Fruit fly (Drosophila melanogaster) whole organism, pupa: ENCODE measurements around the gene Nsf2.

Source experiments
- CG10348 ChIP-seq: fragments of 200-800 bp; sonication (Bioruptor generic); IDR thresholded peaks from 2 replicates; pipeline ENCODE4 v1.3.6; 2022; ENCODE audit warnings: missing biosample characterization, missing genetic modification characterization
- CG12605 ChIP-seq: fragments of 200-800 bp; sonication (Bioruptor generic); IDR thresholded peaks from 2 replicates; pipeline ENCODE4 v1.3.6; 2022; ENCODE audit warnings: missing biosample characterization, missing genetic modification characterization
- CG13204 ChIP-seq: fragments of 200-800 bp; sonication (Bioruptor generic); optimal IDR thresholded peaks from 2 replicates; lab custom pipeline; 2018; ENCODE audit warnings: missing biosample characterization, mild to moderate bottlenecking, missing genetic modification characterization, moderate library complexity
- CG14655 ChIP-seq: fragments of 200-800 bp; sonication (Bioruptor generic); optimal IDR thresholded peaks from 3 replicates; lab custom pipeline; 2017; ENCODE audit warnings: mild to moderate bottlenecking, missing biosample characterization, missing genetic modification reagents, missing genetic modification characterization
- CG15710 ChIP-seq: fragments of 200-800 bp; sonication (Bioruptor generic); optimal IDR thresholded peaks from 2 replicates; lab custom pipeline; 2018; ENCODE audit warnings: missing biosample characterization, mild to moderate bottlenecking, missing genetic modification characterization, moderate library complexity
- CG17806 ChIP-seq: fragments of 200-800 bp; sonication (Bioruptor generic); optimal IDR thresholded peaks from 2 replicates; lab custom pipeline; 2018; ENCODE audit warnings: missing biosample characterization, mild to moderate bottlenecking, missing genetic modification characterization, moderate library complexity
- CG32121 ChIP-seq: fragments of 200-800 bp; sonication (Bioruptor generic); IDR thresholded peaks from 2 replicates; pipeline ENCODE4 v1.3.6; 2022; ENCODE audit warnings: missing biosample characterization, missing genetic modification characterization
- CG34367 ChIP-seq: fragments of 200-800 bp; sonication (Bioruptor generic); optimal IDR thresholded peaks from 2 replicates; lab custom pipeline; 2018; ENCODE audit warnings: missing biosample characterization, mild to moderate bottlenecking, missing genetic modification characterization
- CG4496 ChIP-seq: fragments of 200-800 bp; sonication (Bioruptor generic); IDR thresholded peaks from 3 replicates; pipeline ENCODE4 v1.3.6; 2022; ENCODE audit warnings: missing biosample characterization, missing genetic modification characterization
- CG8159 ChIP-seq: fragments of 200-800 bp; sonication (Bioruptor generic); optimal IDR thresholded peaks from 3 replicates; lab custom pipeline; 2018; ENCODE audit warnings: missing biosample characterization, mild to moderate bottlenecking, missing genetic modification characterization, moderate library complexity
- CG8301 ChIP-seq: fragments of 200-800 bp; sonication (Bioruptor generic); optimal IDR thresholded peaks from 2 replicates; lab custom pipeline; 2018; ENCODE audit warnings: missing biosample characterization, mild to moderate bottlenecking, missing genetic modification characterization
- CG9948 ChIP-seq: fragments of 200-800 bp; sonication (Bioruptor generic); optimal IDR thresholded peaks from 2 replicates; lab custom pipeline; 2018; ENCODE audit warnings: missing biosample characterization, mild to moderate bottlenecking, missing genetic modification characterization, moderate library complexity
- D1 ChIP-seq: fragments of 200-800 bp; sonication (Bioruptor generic); optimal IDR thresholded peaks from 2 replicates; lab custom pipeline; 2018; ENCODE audit warnings: missing biosample characterization, mild to moderate bottlenecking, missing genetic modification characterization, moderate library complexity
- EcR ChIP-seq: fragments of 200-800 bp; sonication (Bioruptor generic); optimal IDR thresholded peaks from 3 replicates; lab custom pipeline; 2019; ENCODE audit warnings: missing biosample characterization, missing genetic modification characterization, mild to moderate bottlenecking, moderate library complexity, missing genetic modification reagents
- Ets98B ChIP-seq: fragments of 200-800 bp; sonication (Bioruptor generic); IDR thresholded peaks from 2 replicates; pipeline ENCODE4 v1.3.6; 2022; ENCODE audit warnings: missing biosample characterization, missing genetic modification characterization
- Pif1A ChIP-seq: fragments of 200-800 bp; sonication (Bioruptor generic); optimal IDR thresholded peaks from 3 replicates; lab custom pipeline; 2016; ENCODE audit warnings: missing biosample characterization, missing genetic modification characterization
- Pif1B ChIP-seq: fragments of 200-800 bp; sonication (Bioruptor generic); optimal IDR thresholded peaks from 3 replicates; lab custom pipeline; 2016; ENCODE audit warnings: missing biosample characterization, missing genetic modification characterization
- Snoo ChIP-seq: fragments of 200-800 bp; sonication (Bioruptor generic); optimal IDR thresholded peaks from 3 replicates; lab custom pipeline; 2017; ENCODE audit warnings: missing biosample characterization, mild to moderate bottlenecking, missing genetic modification characterization, inconsistent platforms
- fd96Ca ChIP-seq: fragments of 200-800 bp; sonication (Bioruptor generic); IDR thresholded peaks from 3 replicates; pipeline ENCODE4 v1.3.6; 2022; ENCODE audit warnings: missing biosample characterization, missing genetic modification characterization
- gl ChIP-seq: fragments of 200-800 bp; sonication (Bioruptor generic); optimal IDR thresholded peaks from 2 replicates; lab custom pipeline; 2018; ENCODE audit warnings: missing biosample characterization, mild to moderate bottlenecking, missing genetic modification characterization
- rn ChIP-seq: fragments of 200-800 bp; sonication (Bioruptor generic); IDR thresholded peaks from 2 replicates; pipeline ENCODE4 v1.3.6; 2022; ENCODE audit warnings: missing biosample characterization, missing genetic modification characterization

Nsf2 gene

DNA sequence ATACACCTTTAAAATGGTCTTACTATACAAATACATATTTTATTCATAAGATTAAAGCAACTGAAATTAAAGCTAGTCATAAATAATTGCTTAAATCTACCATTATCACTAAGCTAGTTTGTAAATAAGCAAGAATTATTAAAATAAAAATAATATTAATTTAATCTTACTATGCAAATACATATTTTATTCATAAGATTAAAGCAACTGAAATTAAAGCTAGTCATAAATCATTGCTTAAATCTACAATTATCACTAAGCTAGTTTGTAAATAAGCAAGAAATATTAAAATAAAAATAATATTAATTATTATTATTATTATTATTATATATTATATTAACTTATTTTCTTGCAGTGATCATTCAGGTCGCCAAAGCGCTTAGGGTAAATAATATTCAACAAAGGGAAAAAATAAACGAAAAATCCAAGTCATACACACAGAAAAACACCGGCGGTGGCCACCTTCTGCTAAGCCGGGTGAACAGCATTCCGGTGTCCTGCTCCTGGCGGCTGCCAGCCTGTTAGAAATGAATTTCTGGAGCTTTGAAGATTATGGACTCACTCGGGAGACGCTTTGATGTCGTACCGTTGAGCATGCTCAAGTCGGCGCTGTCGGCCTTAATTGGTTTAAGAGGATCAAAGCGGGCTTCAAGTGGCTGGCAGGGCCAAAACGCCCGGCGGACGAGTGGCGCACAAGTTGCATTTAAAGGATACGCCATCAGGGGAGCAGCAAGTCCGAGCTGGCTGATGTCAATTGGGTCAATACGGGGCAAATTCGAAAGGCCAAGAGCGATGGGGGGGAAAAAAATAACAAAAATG lies 33.7 kb downstream of the Nsf2 start:
- TF ChIP-seq fd96Ca, result no peak
- TF ChIP-seq CG9948, result peak; percentile 1
- no peak for TF ChIP-seq Ets98B (GFP tag; lab: Robert Waterston, UW)
- no peak for TF ChIP-seq CG8301 (tag; lab: Kevin White, UChicago)
- TF ChIP-seq gl (tag; lab: Kevin White, UChicago), result no peak
- TF ChIP-seq Pif1A (GFP tag; lab: Kevin White, UChicago), result no peak
- peak; percentile 57 for TF ChIP-seq CG8159
- TF ChIP-seq CG17806 (tag; lab: Kevin White, UChicago), result no peak
- TF ChIP-seq CG13204 (GFP tag; lab: Kevin White, UChicago), result no peak
- peak; percentile 19 for TF ChIP-seq CG15710 (tag; lab: Kevin White, UChicago)
- no peak for TF ChIP-seq CG34367 (tag; lab: Kevin White, UChicago)
- TF ChIP-seq CG4496 (GFP tag; lab: Robert Waterston, UW), result no peak
- no peak for TF ChIP-seq Snoo
- no peak for TF ChIP-seq EcR (GFP tag; lab: Kevin White, UChicago)
- peak; percentile 39 for TF ChIP-seq CG14655 (GFP tag; lab: Kevin White, UChicago)
- TF ChIP-seq rn (GFP tag; lab: Robert Waterston, UW), result no peak
- TF ChIP-seq, all 21 proteins: peak for 4

dm6 chr3R:13803185-13803887 lies 34.5 kb downstream of the Nsf2 start:
- TF ChIP-seq CG32121 (GFP tag; lab: Robert Waterston, UW) (no peak), CG9948 (no peak), CG34367 (tag; lab: Kevin White, UChicago) (no peak), gl (tag; lab: Kevin White, UChicago) (no peak), Snoo (no peak), D1 (tag; lab: Kevin White, UChicago) (no peak), CG8301 (tag; lab: Kevin White, UChicago) (no peak), fd96Ca (no peak)

dm6 chr3R:13802057-13802817 lies 35.6 kb downstream of the Nsf2 start:
- TF ChIP-seq Pif1B, result no peak
- 0 out of 2 replicates have a peak, but pooled peaks have one; percentile 2 for TF ChIP-seq CG12605 (GFP tag; lab: Robert Waterston, UW)

DNA sequence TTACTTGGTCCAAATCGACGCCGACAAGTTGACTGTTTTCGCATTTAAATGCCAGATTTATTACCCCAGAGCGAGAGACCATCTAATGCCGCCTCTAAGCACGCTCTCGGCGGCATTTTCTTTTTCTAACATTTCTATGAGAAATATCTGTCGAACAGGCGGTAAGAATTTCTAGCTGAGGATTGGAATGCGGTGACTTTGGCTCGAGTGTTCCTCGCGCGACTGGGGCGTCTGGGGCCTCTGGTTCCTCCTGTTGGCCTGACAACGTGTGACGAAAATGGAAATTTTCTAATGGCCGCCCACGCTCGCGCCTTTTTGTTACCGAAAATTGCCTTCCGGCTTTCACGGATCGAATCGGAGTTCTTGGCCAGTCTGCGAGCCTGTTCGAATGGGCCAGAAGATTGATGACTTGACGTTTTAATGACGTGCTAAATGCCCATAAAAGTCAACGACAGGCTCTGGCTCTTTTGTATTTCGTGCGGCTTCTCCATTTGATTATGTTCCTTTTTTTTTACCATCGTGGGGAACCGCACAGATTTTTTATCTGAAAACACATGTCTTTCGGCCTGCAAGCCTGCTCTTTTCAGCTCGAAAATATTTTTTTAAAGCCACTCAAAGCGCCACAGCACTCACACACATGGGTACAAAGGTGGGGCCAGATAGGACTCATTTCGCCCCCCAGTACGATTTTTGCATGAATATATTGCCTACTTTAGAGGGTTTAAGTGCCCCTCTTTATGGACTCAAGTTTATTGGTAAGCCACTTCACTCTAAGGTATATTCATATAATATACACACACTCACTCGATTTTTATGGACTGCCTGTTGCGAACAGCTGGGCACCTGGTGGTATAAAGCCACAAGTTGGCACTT lies 36.4 kb downstream of the Nsf2 start:
- no peak for TF ChIP-seq CG17806 (tag; lab: Kevin White, UChicago)
- no peak for TF ChIP-seq rn (GFP tag; lab: Robert Waterston, UW)
- TF ChIP-seq Pif1A (GFP tag; lab: Kevin White, UChicago), result no peak
- TF ChIP-seq CG10348, result no peak
- no peak for TF ChIP-seq CG8159
- TF ChIP-seq EcR (GFP tag; lab: Kevin White, UChicago), result no peak
- TF ChIP-seq CG4496 (GFP tag; lab: Robert Waterston, UW), result 0 out of 3 replicates have a peak, but pooled peaks have one; percentile 30
- TF ChIP-seq CG12605 (GFP tag; lab: Robert Waterston, UW), result 0 out of 2 replicates have a peak, but pooled peaks have one; percentile 10
- no peak for TF ChIP-seq fd96Ca
- TF ChIP-seq, all 21 proteins: peak for 2

DNA sequence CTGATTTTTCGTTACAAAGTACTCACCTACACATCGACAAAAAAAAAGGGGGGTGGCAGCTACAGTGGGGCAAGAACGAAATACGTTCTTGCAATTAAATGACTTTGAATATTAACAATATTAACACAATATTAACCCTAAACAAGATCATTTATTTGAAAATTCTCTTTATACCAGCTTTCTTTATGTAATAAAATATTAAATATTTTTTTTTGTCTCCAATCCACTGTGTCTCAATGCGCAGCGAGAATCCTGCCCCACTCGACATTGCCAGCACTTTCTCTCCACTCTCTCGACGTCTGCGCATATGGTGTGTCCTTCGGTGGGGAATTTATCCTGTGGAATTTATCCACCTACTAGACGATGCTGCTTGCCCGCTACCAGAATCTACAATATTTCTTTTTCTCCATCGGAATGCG lies 37.4 kb downstream of the Nsf2 start:
- TF ChIP-seq CG17806 (tag; lab: Kevin White, UChicago), result peak; percentile 78
- peak; percentile 53 for TF ChIP-seq CG34367 (tag; lab: Kevin White, UChicago)
- peak; percentile 66; the same call in 1 of the 2 replicates for TF ChIP-seq rn (GFP tag; lab: Robert Waterston, UW)
- TF ChIP-seq CG8301 (tag; lab: Kevin White, UChicago), result peak; percentile 65
- TF ChIP-seq CG4496 (GFP tag; lab: Robert Waterston, UW), result peak; percentile 93
- peak; percentile 68 for TF ChIP-seq Pif1B
- TF ChIP-seq CG32121 (GFP tag; lab: Robert Waterston, UW), result peak; percentile 89
- TF ChIP-seq Snoo, result peak; percentile 66
- TF ChIP-seq CG9948, result peak; percentile 71
- TF ChIP-seq D1 (tag; lab: Kevin White, UChicago), result no peak
- TF ChIP-seq CG15710 (tag; lab: Kevin White, UChicago), result peak; percentile 76
- peak; percentile 64 for TF ChIP-seq Pif1A (GFP tag; lab: Kevin White, UChicago)
- peak; percentile 89 for TF ChIP-seq Ets98B (GFP tag; lab: Robert Waterston, UW)
- TF ChIP-seq CG8159, result peak; percentile 81
- TF ChIP-seq EcR (GFP tag; lab: Kevin White, UChicago), result no peak
- TF ChIP-seq fd96Ca, result peak; percentile 85
- peak; percentile 25 for TF ChIP-seq gl (tag; lab: Kevin White, UChicago)
- TF ChIP-seq CG10348, result peak; percentile 30; the same call in 1 of the 2 replicates
- peak; percentile 77 for TF ChIP-seq CG14655 (GFP tag; lab: Kevin White, UChicago)
- peak; percentile 82; the same call in 1 of the 2 replicates for TF ChIP-seq CG12605 (GFP tag; lab: Robert Waterston, UW)
- peak; percentile 38 for TF ChIP-seq CG13204 (GFP tag; lab: Kevin White, UChicago)
